Worm (Caenorhabditis elegans) whole organism, mixed stage, embryonic: ENCODE measurements around the gene F22B5.5.

Source experiments
- ceh-39 ChIP-seq: fragments of 150-350 bp; optimal IDR thresholded peaks from 2 replicates; lab custom pipeline; 2014; ENCODE audit warnings: missing biosample characterization, missing genetic modification characterization
- ces-1 ChIP-seq: fragments of 150-350 bp; optimal IDR thresholded peaks from 2 replicates; lab custom pipeline; 2014; ENCODE audit warnings: missing biosample characterization, missing genetic modification reagents, missing genetic modification characterization
- mep-1 ChIP-seq: fragments of 150-350 bp; optimal IDR thresholded peaks from 2 replicates; lab custom pipeline; 2017; ENCODE audit warnings: missing biosample characterization, missing genetic modification reagents, missing genetic modification characterization, inconsistent platforms
- snpc-4 ChIP-seq: fragments of 150-350 bp; optimal IDR thresholded peaks from 2 replicates; lab custom pipeline; 2014; ENCODE audit warnings: missing biosample characterization, missing genetic modification characterization
- tbx-8 ChIP-seq: fragments of 200-800 bp; sonication (Bioruptor generic); optimal IDR thresholded peaks from 2 replicates; lab custom pipeline; 2018; ENCODE audit warnings: mild to moderate bottlenecking, missing genetic modification characterization, moderate library complexity, missing compliant biosample characterization
- unc-62 ChIP-seq: fragments of 150-350 bp; optimal IDR thresholded peaks from 2 replicates; lab custom pipeline; 2014; ENCODE audit warnings: missing biosample characterization, missing genetic modification reagents, missing genetic modification characterization

DNA sequence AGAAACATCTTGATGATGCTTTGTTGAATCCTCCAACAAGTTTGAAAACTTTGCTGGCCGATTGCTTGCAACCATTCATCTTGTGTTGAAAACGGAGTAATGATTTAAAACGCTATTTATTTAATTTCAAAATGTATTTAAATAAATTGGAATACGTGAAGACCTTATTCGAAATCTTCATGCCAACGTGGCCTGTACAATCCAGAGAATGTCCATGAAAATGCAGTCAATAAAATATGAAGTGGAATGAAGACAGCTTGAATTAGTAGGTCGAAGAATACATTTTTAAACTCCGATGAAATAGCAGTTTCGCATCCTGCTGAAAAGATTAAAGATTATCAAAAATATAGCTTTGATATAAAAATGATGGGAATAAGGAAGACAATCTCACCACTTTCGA, at the start of gene F22B5.5:
- TF ChIP-seq snpc-4 (tag; lab: Kevin White, UChicago) (no peak), mep-1 (tag; lab: Kevin White, UChicago) (no peak), ces-1 (GFP tag; lab: Kevin White, UChicago) (no peak), ceh-39 (no peak), tbx-8 (GFP tag; lab: Kevin White, UChicago) (no peak), unc-62 (GFP tag; lab: Kevin White, UChicago) (no peak)
